Fruit fly (Drosophila melanogaster) whole organism, embryonic: ENCODE results near the gene CG10035.

Source experiments
- Asciz ChIP-seq: fragments of 200-800 bp; sonication (Bioruptor generic); optimal IDR thresholded peaks from 2 replicates; lab custom pipeline; 2017; ENCODE audit warnings: missing biosample characterization, mild to moderate bottlenecking, missing genetic modification characterization, missing genetic modification reagents
- Atf-2 ChIP-seq: fragments of 200-800 bp; sonication (Bioruptor generic); optimal IDR thresholded peaks from 2 replicates; lab custom pipeline; 2016; ENCODE audit warnings: missing biosample characterization, missing genetic modification characterization
- BEAF-32 ChIP-seq: fragments of 200-800 bp; sonication (Bioruptor generic); optimal IDR thresholded peaks from 3 replicates; lab custom pipeline; 2017; ENCODE audit warnings: missing biosample characterization, missing genetic modification characterization, mild to moderate bottlenecking, moderate library complexity, missing genetic modification reagents
- CG10267 ChIP-seq: fragments of 200-800 bp; sonication (Bioruptor generic); optimal IDR thresholded peaks from 2 replicates; lab custom pipeline; 2018; ENCODE audit warnings: missing biosample characterization, mild to moderate bottlenecking, missing genetic modification characterization, moderate library complexity
- CG11560 ChIP-seq: fragments of 200-800 bp; sonication (Bioruptor generic); IDR thresholded peaks from 3 replicates; pipeline ENCODE4 v1.3.6; 2022; ENCODE audit warnings: missing biosample characterization, missing genetic modification characterization
- CG11723 ChIP-seq: fragments of 200-800 bp; sonication (Bioruptor generic); optimal IDR thresholded peaks from 2 replicates; lab custom pipeline; 2017; ENCODE audit warnings: missing biosample characterization, mild to moderate bottlenecking, missing genetic modification characterization
- CG13775 ChIP-seq: fragments of 200-800 bp; sonication (Bioruptor generic); optimal IDR thresholded peaks from 3 replicates; lab custom pipeline; 2017; ENCODE audit warnings: missing biosample characterization, mild to moderate bottlenecking, missing genetic modification characterization
- CG15073 ChIP-seq: fragments of 200-800 bp; sonication (Bioruptor generic); optimal IDR thresholded peaks from 2 replicates; lab custom pipeline; 2016; ENCODE audit warnings: missing biosample characterization, missing genetic modification characterization
- CG15269 ChIP-seq: fragments of 200-800 bp; sonication (Bioruptor generic); optimal IDR thresholded peaks from 2 replicates; lab custom pipeline; 2018; ENCODE audit warnings: missing biosample characterization, mild to moderate bottlenecking, missing genetic modification characterization, moderate library complexity
- CG16779 ChIP-seq: fragments of 200-800 bp; sonication (Bioruptor generic); IDR thresholded peaks from 2 replicates; pipeline ENCODE4 v1.3.6; 2022; ENCODE audit warnings: missing biosample characterization, missing genetic modification characterization
- CG17359 ChIP-seq: fragments of 200-800 bp; sonication (Bioruptor generic); optimal IDR thresholded peaks from 3 replicates; lab custom pipeline; 2018; ENCODE audit warnings: missing biosample characterization, mild to moderate bottlenecking, missing genetic modification characterization, moderate library complexity
- CG17361 ChIP-seq: fragments of 200-800 bp; sonication (Bioruptor generic); IDR thresholded peaks from 3 replicates; pipeline ENCODE4 v1.3.6; 2022; ENCODE audit warnings: missing biosample characterization, missing genetic modification characterization
- CG2120 ChIP-seq: fragments of 200-800 bp; sonication (Bioruptor generic); optimal IDR thresholded peaks from 3 replicates; lab custom pipeline; 2016; ENCODE audit warnings: missing biosample characterization, missing genetic modification characterization
- CG2202 ChIP-seq: fragments of 200-800 bp; sonication (Bioruptor generic); optimal IDR thresholded peaks from 2 replicates; lab custom pipeline; 2018; ENCODE audit warnings: missing biosample characterization, mild to moderate bottlenecking, missing genetic modification characterization
- CG32767 ChIP-seq: fragments of 200-800 bp; sonication (Bioruptor generic); IDR thresholded peaks from 2 replicates; pipeline ENCODE4 v1.3.6; 2022; ENCODE audit warnings: missing biosample characterization, missing genetic modification characterization
- CG33557 ChIP-seq: fragments of 200-800 bp; sonication (Bioruptor generic); optimal IDR thresholded peaks from 2 replicates; lab custom pipeline; 2019; ENCODE audit warnings: missing biosample characterization, mild to moderate bottlenecking, missing genetic modification characterization, moderate library complexity
- CG4854 ChIP-seq: fragments of 200-800 bp; sonication (Bioruptor generic); optimal IDR thresholded peaks from 2 replicates; lab custom pipeline; 2016; ENCODE audit warnings: missing biosample characterization, missing genetic modification characterization, inconsistent platforms
- CG6654 ChIP-seq: fragments of 200-800 bp; sonication (Bioruptor generic); optimal IDR thresholded peaks from 2 replicates; lab custom pipeline; 2017; ENCODE audit warnings: missing biosample characterization, mild to moderate bottlenecking, missing genetic modification characterization
- CG8765 ChIP-seq: fragments of 200-800 bp; sonication (Bioruptor generic); IDR thresholded peaks from 2 replicates; pipeline ENCODE4 v1.3.6; 2022; ENCODE audit warnings: missing biosample characterization, missing genetic modification characterization
- D19B ChIP-seq: fragments of 200-800 bp; sonication (Bioruptor generic); optimal IDR thresholded peaks from 2 replicates; lab custom pipeline; 2017; ENCODE audit warnings: missing biosample characterization, mild to moderate bottlenecking, missing genetic modification characterization
- Fer1 ChIP-seq: fragments of 200-800 bp; sonication (Bioruptor generic); optimal IDR thresholded peaks from 2 replicates; lab custom pipeline; 2017; ENCODE audit warnings: missing biosample characterization, mild to moderate bottlenecking, missing genetic modification characterization
- HLHmδ ChIP-seq: fragments of 200-800 bp; sonication (Bioruptor generic); optimal IDR thresholded peaks from 2 replicates; lab custom pipeline; 2018; ENCODE audit warnings: missing biosample characterization, mild to moderate bottlenecking, missing genetic modification characterization, moderate library complexity
- Hr3 ChIP-seq: fragments of 200-800 bp; sonication (Bioruptor generic); optimal IDR thresholded peaks from 3 replicates; lab custom pipeline; 2016; ENCODE audit warnings: missing biosample characterization, missing genetic modification characterization
- MTF-1 ChIP-seq: fragments of 200-800 bp; sonication (Bioruptor generic); optimal IDR thresholded peaks from 2 replicates; lab custom pipeline; 2018; ENCODE audit warnings: missing biosample characterization, mild to moderate bottlenecking, missing genetic modification characterization, borderline replicate concordance
- Mrtf ChIP-seq: fragments of 200-800 bp; sonication (Bioruptor generic); IDR thresholded peaks from 3 replicates; pipeline ENCODE4 v1.3.6; 2022; ENCODE audit warnings: missing biosample characterization, missing genetic modification characterization
- Myb ChIP-seq: fragments of 200-800 bp; sonication (Bioruptor generic); optimal IDR thresholded peaks from 2 replicates; lab custom pipeline; 2016; ENCODE audit warnings: missing biosample characterization, missing genetic modification characterization
- Neu2 ChIP-seq: fragments of 200-800 bp; sonication (Bioruptor generic); optimal IDR thresholded peaks from 3 replicates; lab custom pipeline; 2016; ENCODE audit warnings: missing biosample characterization, missing genetic modification characterization, borderline replicate concordance
- Nf-YC ChIP-seq: fragments of 200-800 bp; optimal IDR thresholded peaks from 3 replicates; lab custom pipeline; 2019; ENCODE audit warnings: missing biosample characterization, mild to moderate bottlenecking, missing genetic modification characterization, moderate library complexity
- Oaz ChIP-seq: fragments of 200-800 bp; sonication (Bioruptor generic); IDR thresholded peaks from 2 replicates; pipeline ENCODE4 v1.3.6; 2022; ENCODE audit warnings: missing biosample characterization, missing genetic modification characterization
- Ssrp ChIP-seq: fragments of 200-800 bp; sonication (Bioruptor generic); optimal IDR thresholded peaks from 2 replicates; lab custom pipeline; 2018; ENCODE audit warnings: missing biosample characterization, mild to moderate bottlenecking, missing genetic modification characterization, moderate library complexity
- TFAM ChIP-seq: fragments of 200-800 bp; sonication (Bioruptor generic); optimal IDR thresholded peaks from 2 replicates; lab custom pipeline; 2017; ENCODE audit warnings: missing biosample characterization, missing genetic modification characterization, inconsistent platforms
- Tbp ChIP-seq: fragments of >200 bp; optimal IDR thresholded peaks from 2 replicates; lab custom pipeline; 2018; ENCODE audit warnings: missing biosample characterization, missing genetic modification characterization
- YL-1 ChIP-seq: fragments of 200-800 bp; sonication (Bioruptor generic); optimal IDR thresholded peaks from 3 replicates; lab custom pipeline; 2017; ENCODE audit warnings: missing biosample characterization, mild to moderate bottlenecking, missing genetic modification characterization
- cwo ChIP-seq: fragments of 200-800 bp; sonication (Bioruptor generic); optimal IDR thresholded peaks from 3 replicates; lab custom pipeline; 2017; ENCODE audit warnings: missing biosample characterization, missing genetic modification characterization, mild to moderate bottlenecking, moderate library complexity, missing genetic modification reagents
- da ChIP-seq: fragments of 200-800 bp; sonication (Bioruptor generic); optimal IDR thresholded peaks from 2 replicates; lab custom pipeline; 2016; ENCODE audit warnings: missing biosample characterization, missing genetic modification characterization
- dmrt99B ChIP-seq: fragments of 200-800 bp; sonication (Bioruptor generic); optimal IDR thresholded peaks from 2 replicates; lab custom pipeline; 2018; ENCODE audit warnings: missing biosample characterization, mild to moderate bottlenecking, missing genetic modification characterization, moderate library complexity
- en ChIP-seq: fragments of 200-800 bp; sonication (Bioruptor generic); optimal IDR thresholded peaks from 2 replicates; lab custom pipeline; 2016; ENCODE audit warnings: missing biosample characterization, missing genetic modification characterization
- esg ChIP-seq: fragments of 200-800 bp; sonication (Bioruptor generic); conservative IDR thresholded peaks from 2 replicates; pipeline ENCODE4 v1.3.6; 2022; ENCODE audit warnings: missing biosample characterization, missing genetic modification characterization
- ftz-f1 ChIP-seq: fragments of 200-800 bp; sonication (Bioruptor generic); optimal IDR thresholded peaks from 2 replicates; lab custom pipeline; 2016; ENCODE audit warnings: missing biosample characterization, missing genetic modification characterization
- gce ChIP-seq: fragments of 200-800 bp; sonication (Bioruptor generic); IDR thresholded peaks from 3 replicates; pipeline ENCODE4 v1.3.6; 2022; ENCODE audit warnings: missing biosample characterization, missing genetic modification characterization
- lab ChIP-seq: fragments of 200-800 bp; sonication (Bioruptor generic); optimal IDR thresholded peaks from 3 replicates; lab custom pipeline; 2017; ENCODE audit warnings: missing biosample characterization, missing genetic modification characterization, mild to moderate bottlenecking, moderate library complexity, missing genetic modification reagents
- nerfin-2 ChIP-seq: fragments of 200-800 bp; sonication (Bioruptor generic); IDR thresholded peaks from 2 replicates; pipeline ENCODE4 v1.3.6; 2022; ENCODE audit warnings: missing biosample characterization, missing genetic modification characterization; ENCODE audit not compliant: partially characterized antibody
- pan ChIP-seq, 4 experiments: fragments of >200 bp in 3 of 4; fragments of 200-800 bp in 1 of 4; sonication (Bioruptor generic) in 1 of 4; optimal IDR thresholded peaks in 3 of 4; IDR thresholded peaks in 1 of 4; 2 replicates each; pipeline versions ENCODE4 v1.3.6 to Lab custom; 2017 to 2022; ENCODE audit warnings: missing biosample characterization in 2 of 4, missing genetic modification characterization in 2 of 4, mixed read lengths in 1 of 4
- row ChIP-seq: fragments of 200-800 bp; sonication (Bioruptor generic); IDR thresholded peaks from 3 replicates; pipeline ENCODE4 v1.3.6; 2022; ENCODE audit warnings: missing biosample characterization, missing genetic modification characterization
- run ChIP-seq: fragments of 200-800 bp; sonication (Bioruptor generic); optimal IDR thresholded peaks from 3 replicates; lab custom pipeline; 2018; ENCODE audit warnings: missing biosample characterization, mild to moderate bottlenecking, missing genetic modification characterization
- slbo ChIP-seq: fragments of 200-800 bp; sonication (Bioruptor generic); IDR thresholded peaks from 2 replicates; pipeline ENCODE4 v1.3.6; 2022; ENCODE audit warnings: missing biosample characterization, missing genetic modification characterization
- slp2 ChIP-seq: fragments of 200-800 bp; sonication (Bioruptor generic); optimal IDR thresholded peaks from 2 replicates; lab custom pipeline; 2016; ENCODE audit warnings: missing biosample characterization, missing genetic modification characterization
- so ChIP-seq: fragments of 200-800 bp; sonication (Bioruptor generic); IDR thresholded peaks from 3 replicates; pipeline ENCODE4 v1.3.6; 2022; ENCODE audit warnings: missing biosample characterization, missing genetic modification characterization
- sqz ChIP-seq: fragments of 200-800 bp; sonication (Bioruptor generic); optimal IDR thresholded peaks from 3 replicates; lab custom pipeline; 2018; ENCODE audit warnings: missing biosample characterization, mild to moderate bottlenecking, missing genetic modification characterization
- ssp ChIP-seq: fragments of 200-800 bp; sonication (Bioruptor generic); IDR thresholded peaks from 2 replicates; pipeline ENCODE4 v1.3.6; 2022; ENCODE audit warnings: missing biosample characterization, missing genetic modification characterization

The CG10035 gene

DNA sequence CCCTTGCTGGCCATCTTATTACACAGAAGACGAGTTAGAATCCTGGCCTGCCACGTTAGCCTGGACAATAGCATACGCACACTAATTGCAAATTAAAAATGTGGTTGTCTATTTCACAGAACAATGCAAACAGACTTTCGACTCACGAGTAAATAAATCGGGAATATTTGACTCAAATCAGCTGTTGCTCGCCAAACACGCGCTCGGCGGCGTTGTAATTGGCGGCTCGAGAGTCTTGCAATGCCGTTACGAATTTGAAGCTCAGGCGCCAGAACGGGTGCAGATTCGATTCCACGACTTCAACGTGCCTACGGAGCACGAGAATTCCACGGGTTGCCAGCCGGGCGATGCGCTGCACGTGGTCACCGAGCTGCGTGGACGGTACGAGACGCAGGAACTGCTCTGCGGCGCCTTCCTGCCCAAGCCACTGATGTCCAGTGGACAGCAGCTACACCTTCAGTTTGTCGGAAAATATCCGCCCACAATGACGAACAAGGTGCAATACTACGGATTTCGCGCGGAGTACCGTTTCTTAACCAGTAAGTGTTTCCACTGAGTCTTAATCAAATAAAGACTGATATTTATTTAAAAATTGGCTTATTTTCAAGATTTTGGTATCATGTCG, 19.3 kb upstream of the CG10035 start, which contains the start of gene DNAlig3 (continued):
- TF ChIP-seq CG10267 (tag; lab: Kevin White, UChicago), result no peak
- no peak for TF ChIP-seq CG4854 (GFP tag; lab: Kevin White, UChicago)
- TF ChIP-seq CG17359, result no peak
- TF ChIP-seq CG6654 (GFP tag; lab: Kevin White, UChicago), result no peak
- TF ChIP-seq sqz (GFP tag; lab: Kevin White, UChicago), result no peak
- TF ChIP-seq lab (GFP tag; lab: Kevin White, UChicago), result no peak
- no peak for TF ChIP-seq pan (optimal IDR thresholded peaks at IDR 0.05; lab: Kevin White, UChicago)
- TF ChIP-seq pan (GFP tag; optimal IDR thresholded peaks at IDR 0.05 in 1 of 2, IDR thresholded peaks at IDR 0.05 in 1 of 2), result no peak
- no peak for TF ChIP-seq Tbp
- TF ChIP-seq Oaz (GFP tag; lab: Robert Waterston, UW), result no peak
- no peak for TF ChIP-seq dmrt99B (tag; lab: Kevin White, UChicago)
- no peak for TF ChIP-seq TFAM (GFP tag; lab: Kevin White, UChicago)
- no peak for TF ChIP-seq CG11723 (GFP tag; lab: Kevin White, UChicago)
- TF ChIP-seq slp2 (GFP tag; lab: Kevin White, UChicago), result no peak
- no peak for TF ChIP-seq Ssrp (tag; lab: Kevin White, UChicago)
- no peak for TF ChIP-seq CG2202 (tag; lab: Kevin White, UChicago)
- no peak for TF ChIP-seq nerfin-2 (GFP tag; lab: Robert Waterston, UW)
- TF ChIP-seq en (GFP tag; lab: Kevin White, UChicago), result no peak
- peak; percentile 68 for TF ChIP-seq BEAF-32 (GFP tag; lab: Kevin White, UChicago)
- no peak for TF ChIP-seq gce (GFP tag; lab: Robert Waterston, UW)
- no peak for TF ChIP-seq CG33557
- TF ChIP-seq Nf-YC (tag; lab: Kevin White, UChicago), result no peak
- TF ChIP-seq Neu2 (GFP tag; lab: Kevin White, UChicago), result no peak
- TF ChIP-seq D19B (GFP tag; lab: Kevin White, UChicago), result no peak
- no peak for TF ChIP-seq CG11560 (tag; lab: Robert Waterston, UW)
- no peak for TF ChIP-seq Asciz (GFP tag; lab: Kevin White, UChicago)
- TF ChIP-seq HLHmδ (GFP tag; lab: Kevin White, UChicago), result peak; percentile 65
- TF ChIP-seq ssp (GFP tag; lab: Robert Waterston, UW), result no peak
- no peak for TF ChIP-seq CG8765 (GFP tag; lab: Robert Waterston, UW)
- TF ChIP-seq MTF-1 (GFP tag; lab: Kevin White, UChicago), result no peak
- TF ChIP-seq slbo (GFP tag; lab: Robert Waterston, UW), result no peak
- TF ChIP-seq CG2120 (GFP tag; lab: Kevin White, UChicago), result no peak
- no peak for TF ChIP-seq run
- no peak for TF ChIP-seq ftz-f1 (GFP tag; lab: Kevin White, UChicago)
- no peak for TF ChIP-seq so (GFP tag; lab: Robert Waterston, UW)
- no peak for TF ChIP-seq CG17361 (GFP tag; lab: Robert Waterston, UW)
- TF ChIP-seq Mrtf (GFP tag; lab: Robert Waterston, UW), result no peak
- TF ChIP-seq Hr3, result no peak
- TF ChIP-seq Fer1 (GFP tag; lab: Kevin White, UChicago), result peak; percentile 21
- TF ChIP-seq CG13775 (GFP tag; lab: Kevin White, UChicago), result no peak
- TF ChIP-seq da (GFP tag; lab: Kevin White, UChicago), result no peak
- TF ChIP-seq CG15073 (GFP tag; lab: Kevin White, UChicago), result no peak
- no peak for TF ChIP-seq Atf-2 (GFP tag; lab: Kevin White, UChicago)
- no peak; the same call in 2 of the 3 replicates for TF ChIP-seq row (GFP tag; lab: Robert Waterston, UW)
- TF ChIP-seq CG32767, result no peak
- no peak for TF ChIP-seq CG15269 (tag; lab: Kevin White, UChicago)
- TF ChIP-seq cwo (GFP tag; lab: Kevin White, UChicago), result no peak
- TF ChIP-seq Myb (GFP tag; lab: Kevin White, UChicago), result peak; percentile 95
- no peak for TF ChIP-seq CG16779 (GFP tag; lab: Robert Waterston, UW)
- no peak for TF ChIP-seq YL-1 (GFP tag; lab: Kevin White, UChicago)
- no peak for TF ChIP-seq esg (GFP tag; lab: Robert Waterston, UW)
